Worm (Caenorhabditis elegans): ENCODE data around the gene asp-17.

DNA sequence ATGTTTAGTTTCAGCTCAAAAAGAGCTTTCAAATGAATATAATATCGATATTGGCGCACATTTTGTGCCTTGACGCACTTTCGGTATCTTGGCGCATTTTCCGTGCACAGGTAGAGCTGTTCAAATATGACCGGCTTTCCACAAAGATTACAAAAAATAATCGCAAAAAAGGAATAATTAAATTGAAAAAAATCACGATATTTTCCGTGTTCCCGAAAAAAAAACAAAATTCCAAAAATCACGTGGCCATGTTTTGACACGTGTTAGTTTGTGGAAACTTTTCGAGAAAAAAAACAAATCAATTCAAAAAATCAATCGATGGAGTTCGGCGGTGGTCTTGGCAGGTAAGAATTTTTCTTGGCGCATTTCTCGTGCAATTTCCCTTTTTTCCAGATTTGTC lies 11.0 kb downstream of the asp-17 start, which contains the start of gene Y39B6A.25:
- TF ChIP-seq ama-1 (optimal IDR thresholded peaks at IDR 0.05) (no peak), ceh-13 (GFP tag; optimal IDR thresholded peaks at IDR 0.05) (no peak), F13C5.2 (tag; optimal IDR thresholded peaks at IDR 0.05) (no peak)
